Worm (Caenorhabditis elegans) whole organism, L2 larva: ENCODE measurements around the gene T18D3.5.
A peak's percentile ranks its signal among the peaks of the same experiment; 100 is the strongest.

Experiments used
- C34F6.9 ChIP-seq: fragments of 150-350 bp; optimal IDR thresholded peaks from 2 replicates; lab custom pipeline; 2014; ENCODE audit warnings: missing biosample characterization, missing genetic modification characterization
- F13H6.1 ChIP-seq: sonication (generic microtip); optimal IDR thresholded peaks from 2 replicates; lab custom pipeline; 2016; ENCODE audit warnings: missing genetic modification characterization, missing compliant biosample characterization
- R02D3.7 ChIP-seq: fragments of 150-350 bp; optimal IDR thresholded peaks from 2 replicates; lab custom pipeline; 2014; ENCODE audit warnings: missing biosample characterization, missing genetic modification characterization
- Y55F3AM.14 ChIP-seq: fragments of 200-800 bp; sonication (Bioruptor generic); optimal IDR thresholded peaks from 2 replicates; lab custom pipeline; 2018; ENCODE audit warnings: mild to moderate bottlenecking, missing genetic modification characterization, missing compliant biosample characterization
- ZK546.5 ChIP-seq: sonication (generic microtip); optimal IDR thresholded peaks from 2 replicates; lab custom pipeline; 2017; ENCODE audit warnings: missing biosample characterization, missing genetic modification characterization
- alr-1 ChIP-seq: fragments of 150-350 bp; optimal IDR thresholded peaks from 2 replicates; lab custom pipeline; 2014; ENCODE audit warnings: missing biosample characterization, missing genetic modification characterization
- aly-2 ChIP-seq: fragments of 150-350 bp; optimal IDR thresholded peaks from 2 replicates; lab custom pipeline; 2014; ENCODE audit warnings: missing biosample characterization, missing genetic modification characterization
- ama-1 ChIP-seq: fragments of 150-350 bp; optimal IDR thresholded peaks from 2 replicates; lab custom pipeline; 2018; ENCODE audit warnings: inconsistent platforms
- blmp-1 ChIP-seq: sonication (generic microtip); optimal IDR thresholded peaks from 2 replicates; lab custom pipeline; 2017; ENCODE audit warnings: missing genetic modification characterization, mild to moderate bottlenecking, missing compliant biosample characterization, antibody characterized with exemption, moderate library complexity; ENCODE audit not compliant: insufficient read depth
- ceh-16 ChIP-seq: fragments of 150-350 bp; optimal IDR thresholded peaks from 2 replicates; lab custom pipeline; 2014; ENCODE audit warnings: missing biosample characterization, missing genetic modification characterization
- ceh-82 ChIP-seq: fragments of 150-350 bp; optimal IDR thresholded peaks from 2 replicates; lab custom pipeline; 2014; ENCODE audit warnings: missing biosample characterization, missing genetic modification characterization
- crh-2 ChIP-seq: sonication (generic microtip); optimal IDR thresholded peaks from 2 replicates; lab custom pipeline; 2017; ENCODE audit warnings: missing biosample characterization, missing genetic modification characterization
- dmd-4 ChIP-seq: sonication (generic microtip); optimal IDR thresholded peaks from 2 replicates; lab custom pipeline; 2017; ENCODE audit warnings: missing biosample characterization, missing genetic modification characterization
- egl-27 ChIP-seq: sonication (generic microtip); optimal IDR thresholded peaks from 3 replicates; lab custom pipeline; 2017; ENCODE audit warnings: missing biosample characterization, missing genetic modification reagents, missing genetic modification characterization
- elt-1 ChIP-seq: fragments of 150-350 bp; optimal IDR thresholded peaks from 2 replicates; lab custom pipeline; 2014; ENCODE audit warnings: missing biosample characterization, missing genetic modification characterization
- elt-3 ChIP-seq: sonication (generic microtip); optimal IDR thresholded peaks from 2 replicates; lab custom pipeline; 2017; ENCODE audit warnings: missing biosample characterization, missing genetic modification characterization
- fos-1 ChIP-seq: fragments of 150-350 bp; optimal IDR thresholded peaks from 2 replicates; lab custom pipeline; 2014; ENCODE audit warnings: missing biosample characterization, missing genetic modification characterization
- gmeb-1 ChIP-seq: fragments of 150-350 bp; optimal IDR thresholded peaks from 2 replicates; lab custom pipeline; 2014; ENCODE audit warnings: missing biosample characterization, missing genetic modification characterization
- lin-11 ChIP-seq: fragments of 150-350 bp; sonication (generic microtip); optimal IDR thresholded peaks from 2 replicates; lab custom pipeline; 2014; ENCODE audit warnings: missing biosample characterization, missing genetic modification characterization, inconsistent platforms, mixed read lengths
- lin-13 ChIP-seq: fragments of 150-350 bp; optimal IDR thresholded peaks from 2 replicates; lab custom pipeline; 2014; ENCODE audit warnings: missing biosample characterization, missing genetic modification reagents, missing genetic modification characterization
- lin-39 ChIP-seq: fragments of 150-350 bp; optimal IDR thresholded peaks from 2 replicates; lab custom pipeline; 2014; ENCODE audit warnings: missing biosample characterization, missing genetic modification reagents, missing genetic modification characterization
- lsy-2 ChIP-seq, 2 experiments: fragments of 150-350 bp in 1 of 2; sonication (generic microtip) in 1 of 2; optimal IDR thresholded peaks; 2 replicates each; lab custom pipeline; 2014 to 2017; ENCODE audit warnings: missing biosample characterization in 2 of 2, missing genetic modification characterization in 2 of 2
- mab-5 ChIP-seq: fragments of 150-350 bp; optimal IDR thresholded peaks from 2 replicates; lab custom pipeline; 2014; ENCODE audit warnings: missing biosample characterization, missing genetic modification characterization
- mbf-1 ChIP-seq: sonication (generic microtip); optimal IDR thresholded peaks from 2 replicates; lab custom pipeline; 2017; ENCODE audit warnings: missing biosample characterization, missing genetic modification characterization
- mdl-1 ChIP-seq, 2 experiments: fragments of 150-350 bp in 1 of 2; sonication (generic microtip) in 1 of 2; optimal IDR thresholded peaks; 2 replicates each; lab custom pipeline; 2017; ENCODE audit warnings: missing biosample characterization in 2 of 2, missing genetic modification characterization in 2 of 2
- nhr-10 ChIP-seq: sonication (generic microtip); optimal IDR thresholded peaks from 2 replicates; lab custom pipeline; 2017; ENCODE audit warnings: missing biosample characterization, missing genetic modification characterization
- nhr-11 ChIP-seq: fragments of 150-350 bp; optimal IDR thresholded peaks from 2 replicates; lab custom pipeline; 2014; ENCODE audit warnings: missing biosample characterization, missing genetic modification characterization
- nhr-12 ChIP-seq: fragments of 150-350 bp; optimal IDR thresholded peaks from 2 replicates; lab custom pipeline; 2014; ENCODE audit warnings: missing biosample characterization, missing genetic modification characterization
- nhr-129 ChIP-seq: fragments of 150-350 bp; optimal IDR thresholded peaks from 2 replicates; lab custom pipeline; 2014; ENCODE audit warnings: missing biosample characterization, missing genetic modification characterization
- nhr-21 ChIP-seq: fragments of 150-350 bp; optimal IDR thresholded peaks from 2 replicates; lab custom pipeline; 2014; ENCODE audit warnings: missing biosample characterization, missing genetic modification characterization
- nhr-23 ChIP-seq: fragments of 150-350 bp; optimal IDR thresholded peaks from 2 replicates; lab custom pipeline; 2014; ENCODE audit warnings: missing biosample characterization, missing genetic modification reagents, missing genetic modification characterization
- nhr-237 ChIP-seq: fragments of 150-350 bp; optimal IDR thresholded peaks from 2 replicates; lab custom pipeline; 2014; ENCODE audit warnings: missing biosample characterization, missing genetic modification characterization
- nhr-25 ChIP-seq: fragments of 150-350 bp; sonication (generic microtip); optimal IDR thresholded peaks from 3 replicates; lab custom pipeline; 2014; ENCODE audit warnings: missing biosample characterization, missing genetic modification characterization
- nhr-6 ChIP-seq: fragments of 150-350 bp; optimal IDR thresholded peaks from 2 replicates; lab custom pipeline; 2014; ENCODE audit warnings: missing biosample characterization, missing genetic modification characterization
- nhr-77 ChIP-seq: fragments of 150-350 bp; optimal IDR thresholded peaks from 2 replicates; lab custom pipeline; 2014; ENCODE audit warnings: missing biosample characterization, missing genetic modification characterization
- peb-1 ChIP-seq: fragments of 150-350 bp; optimal IDR thresholded peaks from 2 replicates; lab custom pipeline; 2014; ENCODE audit warnings: missing biosample characterization, missing genetic modification characterization
- sem-4 ChIP-seq: fragments of 150-350 bp; optimal IDR thresholded peaks from 2 replicates; lab custom pipeline; 2014; ENCODE audit warnings: missing biosample characterization, missing genetic modification reagents, missing genetic modification characterization
- skn-1 ChIP-seq: sonication (generic microtip); optimal IDR thresholded peaks from 2 replicates; lab custom pipeline; 2017; ENCODE audit warnings: missing biosample characterization, missing genetic modification characterization
- sma-3 ChIP-seq: sonication (generic microtip); optimal IDR thresholded peaks from 2 replicates; lab custom pipeline; 2016; ENCODE audit warnings: missing genetic modification reagents, missing genetic modification characterization, missing compliant biosample characterization
- sma-9 ChIP-seq, 2 experiments: fragments of 150-350 bp in 1 of 2; sonication (generic microtip) in 1 of 2; optimal IDR thresholded peaks; 2 replicates each; lab custom pipeline; 2014 to 2016; ENCODE audit warnings: missing genetic modification characterization in 2 of 2, mild to moderate bottlenecking in 1 of 2, missing biosample characterization in 1 of 2, missing compliant biosample characterization in 1 of 2, missing genetic modification reagents in 1 of 2, moderate library complexity in 1 of 2
- snpc-4 ChIP-seq: fragments of 150-350 bp; optimal IDR thresholded peaks from 2 replicates; lab custom pipeline; 2014; ENCODE audit warnings: missing biosample characterization, missing genetic modification characterization
- unc-39 ChIP-seq: fragments of 150-350 bp; optimal IDR thresholded peaks from 2 replicates; lab custom pipeline; 2014; ENCODE audit warnings: missing biosample characterization, missing genetic modification characterization
- unc-55 ChIP-seq: fragments of 150-350 bp; sonication (generic microtip); optimal IDR thresholded peaks from 3 replicates; lab custom pipeline; 2014; ENCODE audit warnings: missing biosample characterization, missing genetic modification reagents, missing genetic modification characterization
- unc-62 ChIP-seq: fragments of 150-350 bp; optimal IDR thresholded peaks from 2 replicates; lab custom pipeline; 2014; ENCODE audit warnings: missing biosample characterization, missing genetic modification reagents, missing genetic modification characterization
- zag-1 ChIP-seq: fragments of 150-350 bp; optimal IDR thresholded peaks from 2 replicates; lab custom pipeline; 2014; ENCODE audit warnings: missing biosample characterization, missing genetic modification characterization
- ztf-1 ChIP-seq: fragments of 200-800 bp; sonication (Bioruptor generic); conservative IDR thresholded peaks from 2 replicates; pipeline ENCODE4 v1.3.6; 2022; ENCODE audit warnings: missing genetic modification characterization, missing compliant biosample characterization
- ztf-11 ChIP-seq: sonication (generic microtip); optimal IDR thresholded peaks from 2 replicates; lab custom pipeline; 2017; ENCODE audit warnings: missing biosample characterization, missing genetic modification characterization
- ztf-4 ChIP-seq: fragments of 150-350 bp; optimal IDR thresholded peaks from 2 replicates; lab custom pipeline; 2014; ENCODE audit warnings: missing biosample characterization, missing genetic modification characterization

The T18D3.5 gene

ce11 chrX:12503288-12503803, 39.7 kb downstream of the T18D3.5 start, which contains the start of gene sdz-19:
Gene sdz-19, minus strand, starts transcription at chrX:12503338.
- TF ChIP-seq ceh-82 (tag; lab: Kevin White, UChicago), result no peak
- no peak for TF ChIP-seq snpc-4 (tag; lab: Kevin White, UChicago)
- TF ChIP-seq mbf-1, result no peak
- TF ChIP-seq nhr-11 (tag; lab: Kevin White, UChicago), result no peak
- no peak for TF ChIP-seq sem-4 (tag; lab: Kevin White, UChicago)
- TF ChIP-seq ama-1 (lab: Kevin White, UChicago), result no peak
- no peak for TF ChIP-seq unc-55
- no peak for TF ChIP-seq C34F6.9 (tag; lab: Kevin White, UChicago)
- TF ChIP-seq blmp-1, result no peak
- TF ChIP-seq nhr-77 (tag; lab: Kevin White, UChicago), result no peak
- TF ChIP-seq alr-1, result no peak
- no peak for TF ChIP-seq nhr-25 (tag; lab: Kevin White, UChicago)
- no peak for TF ChIP-seq egl-27
- TF ChIP-seq R02D3.7 (tag; lab: Kevin White, UChicago), result no peak
- TF ChIP-seq lin-13 (GFP tag; lab: Kevin White, UChicago), result no peak
- TF ChIP-seq gmeb-1, result no peak
- no peak for TF ChIP-seq mdl-1 (tag; optimal IDR thresholded peaks at IDR 0.05; lab: Kevin White, UChicago)
- TF ChIP-seq ZK546.5 (tag; lab: Kevin White, UChicago), result no peak
- no peak for TF ChIP-seq nhr-237 (tag; lab: Kevin White, UChicago)

DNA sequence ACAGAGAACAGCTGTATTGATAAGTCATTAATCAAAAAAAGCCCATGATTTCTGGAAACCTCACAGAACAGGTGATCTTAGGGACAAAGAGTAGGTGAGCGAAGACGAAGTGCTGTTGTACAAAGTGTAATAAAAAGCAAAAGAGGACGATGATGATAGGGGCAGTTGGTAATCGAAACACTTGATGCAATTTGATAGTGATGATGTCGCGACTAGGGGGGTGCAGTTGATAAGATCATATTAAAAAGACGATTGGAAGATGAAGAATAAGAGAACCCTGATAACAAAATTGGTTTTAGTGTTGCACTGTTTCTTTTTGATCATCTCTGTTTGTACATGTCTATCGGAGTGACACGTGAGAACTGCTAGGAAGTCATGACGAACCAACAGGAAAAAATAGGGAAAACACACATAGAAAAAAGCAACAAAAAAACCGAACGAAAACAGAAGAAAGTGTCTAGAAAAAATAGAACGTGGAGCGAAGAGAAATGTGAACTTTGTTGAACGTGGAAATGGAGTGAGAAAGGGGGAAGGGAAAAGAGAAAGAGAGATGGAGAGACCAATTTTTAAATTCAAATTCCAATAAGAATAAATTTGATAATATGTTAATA, 45.8 kb downstream of the T18D3.5 start:
- TF ChIP-seq lin-13 (GFP tag; lab: Kevin White, UChicago) (peak; percentile 47), skn-1 (no peak), F13H6.1 (tag; lab: Kevin White, UChicago) (peak; percentile 89), peb-1 (tag; lab: Kevin White, UChicago) (no peak), nhr-11 (tag; lab: Kevin White, UChicago) (no peak), unc-55 (no peak), dmd-4 (tag; lab: Kevin White, UChicago) (no peak), lin-11 (tag; lab: Kevin White, UChicago) (no peak), zag-1 (tag; lab: Kevin White, UChicago) (no peak), mdl-1 (tag; optimal IDR thresholded peaks at IDR 0.05; lab: Kevin White, UChicago) (peak in 1 of 2 experiments; percentile 24), lsy-2 (tag; optimal IDR thresholded peaks at IDR 0.05; lab: Kevin White, UChicago) (peak in 1 of 2 experiments; percentile 69), lin-39 (no peak), fos-1 (tag; lab: Kevin White, UChicago) (peak; percentile 89), blmp-1 (peak; percentile 44), sma-9 (GFP tag; optimal IDR thresholded peaks at IDR 0.05; lab: Kevin White, UChicago) (peak; percentile 96), sma-9 (tag; optimal IDR thresholded peaks at IDR 0.05; lab: Kevin White, UChicago) (no peak), ZK546.5 (tag; lab: Kevin White, UChicago) (no peak), nhr-25 (tag; lab: Kevin White, UChicago) (peak; percentile 57), ceh-16 (tag; lab: Kevin White, UChicago) (no peak), ztf-4 (tag; lab: Kevin White, UChicago) (peak; percentile 16), unc-39 (tag; lab: Kevin White, UChicago) (no peak), nhr-21 (tag; lab: Kevin White, UChicago) (peak; percentile 71), ztf-11 (no peak), elt-3 (tag; lab: Kevin White, UChicago) (no peak), elt-1 (no peak), snpc-4 (tag; lab: Kevin White, UChicago) (no peak), ceh-82 (tag; lab: Kevin White, UChicago) (no peak), alr-1 (no peak), Y55F3AM.14 (GFP tag; lab: Kevin White, UChicago) (peak; percentile 31), aly-2 (tag; lab: Kevin White, UChicago) (no peak), sma-3 (peak; percentile 83), mab-5 (tag; lab: Kevin White, UChicago) (peak; percentile 64), nhr-10 (tag; lab: Kevin White, UChicago) (no peak), ztf-1 (GFP tag; lab: Robert Waterston, UW) (no peak), R02D3.7 (tag; lab: Kevin White, UChicago) (no peak), sem-4 (tag; lab: Kevin White, UChicago) (peak; percentile 62), egl-27 (peak; percentile 48), nhr-23 (tag; lab: Kevin White, UChicago) (no peak), crh-2 (tag; lab: Kevin White, UChicago) (peak; percentile 88), nhr-237 (tag; lab: Kevin White, UChicago) (no peak), nhr-77 (tag; lab: Kevin White, UChicago) (no peak), C34F6.9 (tag; lab: Kevin White, UChicago) (peak; percentile 56), unc-62 (GFP tag; lab: Kevin White, UChicago) (no peak), nhr-12 (no peak), nhr-129 (peak; percentile 90), mbf-1 (no peak), ama-1 (lab: Kevin White, UChicago) (peak; percentile 39), nhr-6 (peak; percentile 47), gmeb-1 (peak; percentile 38)
